Fruit fly (Drosophila melanogaster) Kc167 (cell line): ENCODE results near the gene CG7290.

Experiments used
- psq ChIP-seq: fragments of >200 bp; optimal IDR thresholded peaks from 2 replicates; lab custom pipeline; 2017; ENCODE audit warnings: missing external identifiers
- ttk ChIP-seq: sonication (Bioruptor generic); optimal IDR thresholded peaks from 2 replicates; lab custom pipeline; 2017; ENCODE audit warnings: missing external identifiers

DNA sequence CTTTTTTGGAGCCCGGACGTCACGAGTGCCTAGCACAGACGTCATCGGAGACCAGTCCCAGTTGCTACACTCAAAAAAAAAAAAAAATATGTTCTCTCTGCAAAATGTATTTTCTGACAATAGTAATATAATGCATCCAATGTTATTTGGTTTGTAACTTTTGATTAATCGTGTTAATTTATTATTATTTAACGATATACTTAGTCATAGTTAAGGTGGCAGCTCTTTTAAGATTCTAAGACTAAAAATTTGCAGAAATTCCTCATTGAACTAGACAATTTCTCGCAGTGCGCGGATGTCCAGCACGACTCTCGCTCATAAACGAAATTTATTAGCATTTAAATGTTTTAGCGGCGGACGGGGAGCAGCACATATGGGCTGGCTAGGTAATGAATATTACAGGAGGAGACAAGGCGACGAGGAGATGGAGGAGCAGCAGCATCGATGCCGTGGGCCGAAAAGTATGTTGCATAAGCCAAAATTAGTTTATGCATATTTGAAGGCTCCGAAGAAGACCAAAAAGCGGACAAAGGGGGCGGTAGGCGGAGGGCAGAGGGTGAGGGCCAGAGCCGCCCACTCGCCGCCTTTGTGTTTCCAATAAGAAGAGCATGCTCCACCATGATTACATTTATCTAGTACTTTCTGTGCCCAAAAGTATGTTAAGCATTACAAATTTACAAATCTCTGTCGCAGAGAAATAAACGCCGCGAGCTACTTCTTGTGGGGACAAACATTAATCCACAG, 22.3 kb downstream of the CG7290 start:
- no peak for TF ChIP-seq ttk (lab: Kevin White, UChicago)
- no peak for TF ChIP-seq psq (lab: Kevin White, UChicago)
